Fruit fly (Drosophila melanogaster) whole organism, embryonic: ENCODE data around the gene Lamp1.

ENCODE experiments used
- CG1024 ChIP-seq: fragments of 200-800 bp; sonication (Bioruptor generic); IDR thresholded peaks from 2 replicates; pipeline ENCODE4 v1.3.6; 2022; ENCODE audit warnings: missing biosample characterization, missing genetic modification characterization
- CG11247 ChIP-seq: fragments of 200-800 bp; sonication (Bioruptor generic); IDR thresholded peaks from 2 replicates; pipeline ENCODE4 v1.3.6; 2022; ENCODE audit warnings: missing biosample characterization, missing genetic modification characterization
- CG12104 ChIP-seq: fragments of 200-800 bp; sonication (Bioruptor generic); optimal IDR thresholded peaks from 3 replicates; lab custom pipeline; 2016; ENCODE audit warnings: missing biosample characterization, missing genetic modification characterization
- CG14014 ChIP-seq: fragments of 200-800 bp; sonication (Bioruptor generic); IDR thresholded peaks from 2 replicates; pipeline ENCODE4 v1.3.6; 2022; ENCODE audit warnings: missing biosample characterization, missing genetic modification characterization
- CG14860 ChIP-seq: fragments of 200-800 bp; sonication (Bioruptor generic); IDR thresholded peaks from 3 replicates; pipeline ENCODE4 v1.3.6; 2022; ENCODE audit warnings: missing biosample characterization, missing genetic modification characterization; ENCODE audit not compliant: partially characterized antibody
- CG1792 ChIP-seq: fragments of 200-800 bp; sonication (Bioruptor generic); optimal IDR thresholded peaks from 2 replicates; lab custom pipeline; 2016; ENCODE audit warnings: missing biosample characterization, missing genetic modification characterization
- CG31388 ChIP-seq: fragments of 200-800 bp; sonication (Bioruptor generic); optimal IDR thresholded peaks from 2 replicates; lab custom pipeline; 2016; ENCODE audit warnings: missing biosample characterization, missing genetic modification characterization
- CG32767 ChIP-seq: fragments of 200-800 bp; sonication (Bioruptor generic); IDR thresholded peaks from 2 replicates; pipeline ENCODE4 v1.3.6; 2022; ENCODE audit warnings: missing biosample characterization, missing genetic modification characterization
- CG33557 ChIP-seq: fragments of 200-800 bp; sonication (Bioruptor generic); optimal IDR thresholded peaks from 2 replicates; lab custom pipeline; 2019; ENCODE audit warnings: missing biosample characterization, mild to moderate bottlenecking, missing genetic modification characterization, moderate library complexity
- CG3407 ChIP-seq: fragments of 200-800 bp; sonication (Bioruptor generic); optimal IDR thresholded peaks from 2 replicates; lab custom pipeline; 2018; ENCODE audit warnings: missing biosample characterization, mild to moderate bottlenecking, missing genetic modification characterization
- CG3847 ChIP-seq: fragments of 200-800 bp; sonication (Bioruptor generic); IDR thresholded peaks from 2 replicates; pipeline ENCODE4 v1.3.6; 2022; ENCODE audit warnings: missing biosample characterization, missing genetic modification characterization
- CG4820 ChIP-seq: fragments of 200-800 bp; sonication (Bioruptor generic); optimal IDR thresholded peaks from 3 replicates; lab custom pipeline; 2016; ENCODE audit warnings: missing biosample characterization, missing genetic modification characterization
- CG5245 ChIP-seq: fragments of 200-800 bp; sonication (Bioruptor generic); optimal IDR thresholded peaks from 3 replicates; lab custom pipeline; 2016; ENCODE audit warnings: missing biosample characterization, missing genetic modification characterization
- CG6813 ChIP-seq: fragments of 200-800 bp; sonication (Bioruptor generic); optimal IDR thresholded peaks from 2 replicates; lab custom pipeline; 2017; ENCODE audit warnings: missing biosample characterization, missing genetic modification characterization, mild to moderate bottlenecking, moderate library complexity, missing genetic modification reagents
- CG7745 ChIP-seq: fragments of 200-800 bp; sonication (Bioruptor generic); optimal IDR thresholded peaks from 2 replicates; lab custom pipeline; 2018; ENCODE audit warnings: missing biosample characterization, mild to moderate bottlenecking, missing genetic modification characterization, moderate library complexity
- CG9215 ChIP-seq: fragments of 200-800 bp; sonication (Bioruptor generic); IDR thresholded peaks from 2 replicates; pipeline ENCODE4 v1.3.6; 2022; ENCODE audit warnings: missing biosample characterization, missing genetic modification characterization
- CrebB ChIP-seq: fragments of 200-800 bp; sonication (Bioruptor generic); optimal IDR thresholded peaks from 3 replicates; lab custom pipeline; 2018; ENCODE audit warnings: missing biosample characterization, mild to moderate bottlenecking, missing genetic modification characterization
- D19B ChIP-seq: fragments of 200-800 bp; sonication (Bioruptor generic); optimal IDR thresholded peaks from 2 replicates; lab custom pipeline; 2017; ENCODE audit warnings: missing biosample characterization, mild to moderate bottlenecking, missing genetic modification characterization
- Dfd ChIP-seq, 2 experiments: fragments of >200 bp; optimal IDR thresholded peaks; 2 replicates each; lab custom pipeline; 2017; ENCODE audit warnings: missing biosample characterization in 2 of 2, missing genetic modification characterization in 2 of 2
- Dip3 ChIP-seq: fragments of 200-800 bp; sonication (Bioruptor generic); optimal IDR thresholded peaks from 3 replicates; lab custom pipeline; 2016; ENCODE audit warnings: missing biosample characterization, missing genetic modification characterization
- Dp ChIP-seq: fragments of 200-800 bp; sonication (Bioruptor generic); optimal IDR thresholded peaks from 2 replicates; lab custom pipeline; 2018; ENCODE audit warnings: missing biosample characterization, mild to moderate bottlenecking, missing genetic modification characterization, moderate library complexity
- Eip74EF ChIP-seq, 2 experiments: fragments of 200-800 bp in 1 of 2; fragments of >200 bp in 1 of 2; sonication (Bioruptor generic) in 1 of 2; optimal IDR thresholded peaks; 2 replicates each; lab custom pipeline; 2017 to 2019; ENCODE audit warnings: missing biosample characterization in 2 of 2, missing genetic modification characterization in 2 of 2, mild to moderate bottlenecking in 1 of 2, moderate library complexity in 1 of 2
- Lim3 ChIP-seq: fragments of 200-800 bp; sonication (Bioruptor generic); IDR thresholded peaks from 2 replicates; pipeline ENCODE4 v1.3.6; 2022; ENCODE audit warnings: missing biosample characterization, missing genetic modification characterization
- Lpt ChIP-seq: fragments of >200 bp; optimal IDR thresholded peaks from 2 replicates; lab custom pipeline; 2018; ENCODE audit warnings: missing biosample characterization, missing genetic modification characterization
- MBD-R2 ChIP-seq: fragments of 200-800 bp; sonication (Bioruptor generic); IDR thresholded peaks from 2 replicates; pipeline ENCODE4 v1.3.6; 2022; ENCODE audit warnings: missing biosample characterization, missing genetic modification characterization
- NC2α ChIP-seq: fragments of 200-800 bp; sonication (Bioruptor generic); optimal IDR thresholded peaks from 2 replicates; lab custom pipeline; 2016; ENCODE audit warnings: missing biosample characterization, missing genetic modification characterization
- NfI ChIP-seq: fragments of 200-800 bp; sonication (Bioruptor generic); optimal IDR thresholded peaks from 3 replicates; lab custom pipeline; 2018; ENCODE audit warnings: missing biosample characterization, mild to moderate bottlenecking, missing genetic modification characterization, moderate library complexity
- Oli ChIP-seq: fragments of 200-800 bp; sonication (Bioruptor generic); optimal IDR thresholded peaks from 2 replicates; lab custom pipeline; 2018; ENCODE audit warnings: missing biosample characterization, mild to moderate bottlenecking, missing genetic modification characterization, moderate library complexity
- Poxn ChIP-seq: fragments of 200-800 bp; sonication (Bioruptor generic); IDR thresholded peaks from 2 replicates; pipeline ENCODE4 v1.3.6; 2022; ENCODE audit warnings: missing biosample characterization, missing genetic modification characterization
- Sox100B ChIP-seq: fragments of 200-800 bp; sonication (Bioruptor generic); optimal IDR thresholded peaks from 3 replicates; lab custom pipeline; 2018; ENCODE audit warnings: missing biosample characterization, mild to moderate bottlenecking, missing genetic modification characterization
- Stat92E ChIP-seq, 3 experiments: fragments of >200 bp in 2 of 3; fragments of 200-800 bp in 1 of 3; sonication (Bioruptor generic) in 1 of 3; optimal IDR thresholded peaks; 2 replicates each; lab custom pipeline; 2017 to 2019; ENCODE audit warnings: missing biosample characterization in 3 of 3, missing genetic modification characterization in 3 of 3, mild to moderate bottlenecking in 1 of 3, moderate library complexity in 1 of 3
- Xbp1 ChIP-seq: fragments of 200-800 bp; sonication (Bioruptor generic); optimal IDR thresholded peaks from 3 replicates; lab custom pipeline; 2016; ENCODE audit warnings: missing biosample characterization, mild to moderate bottlenecking, missing genetic modification characterization
- aop ChIP-seq: fragments of 200-800 bp; sonication (Bioruptor generic); IDR thresholded peaks from 2 replicates; pipeline ENCODE4 v1.3.6; 2022; ENCODE audit warnings: missing biosample characterization, missing genetic modification characterization
- ap ChIP-seq: fragments of 200-800 bp; sonication (Bioruptor generic); IDR thresholded peaks from 2 replicates; pipeline ENCODE4 v1.3.6; 2022; ENCODE audit warnings: missing biosample characterization, missing genetic modification characterization
- ato ChIP-seq: fragments of 200-800 bp; sonication (Bioruptor generic); IDR thresholded peaks from 2 replicates; pipeline ENCODE4 v1.3.6; 2022; ENCODE audit warnings: missing biosample characterization, missing genetic modification characterization; ENCODE audit not compliant: partially characterized antibody
- cad ChIP-seq: fragments of >200 bp; optimal IDR thresholded peaks from 2 replicates; lab custom pipeline; 2017; ENCODE audit warnings: missing biosample characterization, missing genetic modification characterization
- cwo ChIP-seq: fragments of 200-800 bp; sonication (Bioruptor generic); optimal IDR thresholded peaks from 3 replicates; lab custom pipeline; 2017; ENCODE audit warnings: missing biosample characterization, missing genetic modification characterization, mild to moderate bottlenecking, moderate library complexity, missing genetic modification reagents
- dati ChIP-seq: fragments of 200-800 bp; sonication (Bioruptor generic); IDR thresholded peaks from 2 replicates; pipeline ENCODE4 v1.3.6; 2022; ENCODE audit warnings: missing biosample characterization, missing genetic modification characterization
- dpn ChIP-seq, 2 experiments: fragments of 200-800 bp; sonication (Bioruptor generic); optimal IDR thresholded peaks; 3 replicates each; lab custom pipeline; 2016; ENCODE audit warnings: missing biosample characterization in 2 of 2, missing genetic modification characterization in 2 of 2
- fd102C ChIP-seq: fragments of 200-800 bp; sonication (Bioruptor generic); optimal IDR thresholded peaks from 2 replicates; lab custom pipeline; 2018; ENCODE audit warnings: missing biosample characterization, mild to moderate bottlenecking, missing genetic modification characterization, moderate library complexity
- gfzf ChIP-seq: fragments of 200-800 bp; sonication (Bioruptor generic); optimal IDR thresholded peaks from 2 replicates; lab custom pipeline; 2016; ENCODE audit warnings: missing biosample characterization, mild to moderate bottlenecking, missing genetic modification characterization, moderate library complexity
- hb ChIP-seq: fragments of 200-800 bp; sonication (Bioruptor generic); IDR thresholded peaks from 3 replicates; pipeline ENCODE4 v1.3.6; 2022; ENCODE audit warnings: missing biosample characterization, missing genetic modification characterization; ENCODE audit not compliant: partially characterized antibody
- ind ChIP-seq: fragments of 200-800 bp; sonication (Bioruptor generic); optimal IDR thresholded peaks from 3 replicates; lab custom pipeline; 2016; ENCODE audit warnings: missing biosample characterization, missing genetic modification characterization
- jing ChIP-seq: fragments of 200-800 bp; sonication (Bioruptor generic); optimal IDR thresholded peaks from 2 replicates; lab custom pipeline; 2018; ENCODE audit warnings: missing biosample characterization, mild to moderate bottlenecking, missing genetic modification characterization
- lola ChIP-seq, 3 experiments: fragments of >200 bp in 2 of 3; fragments of 200-800 bp in 1 of 3; sonication (Bioruptor generic) in 1 of 3; optimal IDR thresholded peaks; 2 replicates each; lab custom pipeline; 2017 to 2019; ENCODE audit warnings: missing biosample characterization in 3 of 3, missing genetic modification characterization in 3 of 3, mild to moderate bottlenecking in 1 of 3, moderate library complexity in 1 of 3
- nom ChIP-seq: fragments of 200-800 bp; sonication (Bioruptor generic); optimal IDR thresholded peaks from 2 replicates; lab custom pipeline; 2017; ENCODE audit warnings: missing biosample characterization, missing genetic modification characterization, mild to moderate bottlenecking, moderate library complexity, missing genetic modification reagents
- otp ChIP-seq: fragments of 200-800 bp; sonication (Bioruptor generic); IDR thresholded peaks from 3 replicates; pipeline ENCODE4, ENCODE4 v1.3.6; 2022; ENCODE audit warnings: missing biosample characterization, missing genetic modification characterization
- pho ChIP-seq: fragments of 200-800 bp; sonication (Bioruptor generic); optimal IDR thresholded peaks from 2 replicates; lab custom pipeline; 2016; ENCODE audit warnings: missing biosample characterization, missing genetic modification characterization
- ranshi ChIP-seq: fragments of 200-800 bp; sonication (Bioruptor generic); IDR thresholded peaks from 2 replicates; pipeline ENCODE4 v1.3.6; 2022; ENCODE audit warnings: missing biosample characterization, missing genetic modification characterization
- vvl ChIP-seq: fragments of 200-800 bp; sonication (Bioruptor generic); IDR thresholded peaks from 2 replicates; pipeline ENCODE4 v1.3.6; 2022; ENCODE audit warnings: missing biosample characterization, missing genetic modification characterization

Lamp1 gene

dm6 chr2L:21573226-21573791 is at the start of gene Lamp1 (continued):
- no peak for TF ChIP-seq ato
- no peak for TF ChIP-seq aop (GFP tag; lab: Robert Waterston, UW)
- TF ChIP-seq CG1024 (GFP tag; lab: Robert Waterston, UW), result peak; percentile 96
- TF ChIP-seq NC2α (GFP tag; lab: Kevin White, UChicago), result no peak
- peak; percentile 13 for TF ChIP-seq CrebB
- no peak for TF ChIP-seq Eip74EF (GFP tag; optimal IDR thresholded peaks at IDR 0.05; lab: Kevin White, UChicago)
- TF ChIP-seq Lpt (GFP tag; lab: Kevin White, UChicago), result no peak
- TF ChIP-seq CG14014 (GFP tag; lab: Robert Waterston, UW), result no peak
- TF ChIP-seq vvl (GFP tag; lab: Robert Waterston, UW), result 0 out of 2 replicates have a peak, but pooled peaks have one; percentile 14
- no peak for TF ChIP-seq CG14860 (GFP tag; lab: Robert Waterston, UW)
- TF ChIP-seq pho (GFP tag; lab: Kevin White, UChicago), result no peak
- TF ChIP-seq hb (GFP tag; lab: Robert Waterston, UW), result no peak
- no peak for TF ChIP-seq Sox100B (GFP tag; lab: Kevin White, UChicago)
- no peak for TF ChIP-seq Dp (GFP tag; lab: Kevin White, UChicago)
- no peak for TF ChIP-seq Xbp1 (GFP tag; lab: Kevin White, UChicago)
- no peak for TF ChIP-seq ap (GFP tag; lab: Robert Waterston, UW)
- TF ChIP-seq ranshi, result no peak
- peak in 1 of 3 experiments; percentile 20 for TF ChIP-seq Stat92E (GFP tag; optimal IDR thresholded peaks at IDR 0.05; lab: Kevin White, UChicago)
- TF ChIP-seq D19B (GFP tag; lab: Kevin White, UChicago), result no peak
- peak in 1 of 2 experiments; percentile 31 for TF ChIP-seq Dfd (GFP tag; optimal IDR thresholded peaks at IDR 0.05; lab: Kevin White, UChicago)
- TF ChIP-seq CG1792 (GFP tag; lab: Kevin White, UChicago), result no peak
- TF ChIP-seq Oli (tag; lab: Kevin White, UChicago), result no peak
- no peak for TF ChIP-seq jing (GFP tag; lab: Kevin White, UChicago)
- no peak for TF ChIP-seq CG12104 (GFP tag; lab: Kevin White, UChicago)
- no peak for TF ChIP-seq CG31388 (GFP tag; lab: Kevin White, UChicago)
- no peak for TF ChIP-seq CG3407 (GFP tag; lab: Kevin White, UChicago)
- no peak for TF ChIP-seq CG7745
- peak; percentile 7 for TF ChIP-seq nom (GFP tag; lab: Kevin White, UChicago)
- no peak for TF ChIP-seq dati (GFP tag; lab: Robert Waterston, UW)
- TF ChIP-seq CG11247 (GFP tag; lab: Robert Waterston, UW), result no peak
- no peak for TF ChIP-seq cwo (GFP tag; lab: Kevin White, UChicago)
- no peak for TF ChIP-seq ind
- peak; percentile 35; the same call in 1 of the 2 replicates for TF ChIP-seq CG3847 (GFP tag; lab: Robert Waterston, UW)
- TF ChIP-seq cad (GFP tag; lab: Kevin White, UChicago), result no peak
- TF ChIP-seq Lim3 (GFP tag; lab: Robert Waterston, UW), result no peak
- TF ChIP-seq MBD-R2, result no peak
- peak in 1 of 2 experiments; percentile 42 for TF ChIP-seq dpn (GFP tag; optimal IDR thresholded peaks at IDR 0.05; lab: Kevin White, UChicago)
- TF ChIP-seq lola (GFP tag; optimal IDR thresholded peaks at IDR 0.05; lab: Kevin White, UChicago), result peak in 2 of 3 experiments; percentile 29 to 86
- TF ChIP-seq CG6813, result no peak
- TF ChIP-seq CG9215, result no peak
- no peak for TF ChIP-seq CG5245 (GFP tag; lab: Kevin White, UChicago)
- no peak for TF ChIP-seq CG32767 (GFP tag; lab: Robert Waterston, UW)
- no peak for TF ChIP-seq fd102C
- no peak for TF ChIP-seq CG4820 (GFP tag; lab: Kevin White, UChicago)
- no peak for TF ChIP-seq NfI
- no peak for TF ChIP-seq Dip3 (GFP tag; lab: Kevin White, UChicago)
- TF ChIP-seq otp, result no peak
- TF ChIP-seq Poxn (GFP tag; lab: Robert Waterston, UW), result no peak
- TF ChIP-seq CG33557 (GFP tag; lab: Kevin White, UChicago), result no peak
- TF ChIP-seq gfzf (GFP tag; lab: Kevin White, UChicago), result peak; percentile 59
